Fruit fly (Drosophila melanogaster) whole organism, embryonic: ENCODE data around the gene CaBP1.

ENCODE experiments used
- BEAF-32 ChIP-seq: fragments of 200-800 bp; sonication (Bioruptor generic); optimal IDR thresholded peaks from 3 replicates; lab custom pipeline; 2017; ENCODE audit warnings: missing biosample characterization, missing genetic modification characterization, mild to moderate bottlenecking, moderate library complexity, missing genetic modification reagents
- BtbVII ChIP-seq: fragments of 200-800 bp; sonication (Bioruptor generic); optimal IDR thresholded peaks from 3 replicates; lab custom pipeline; 2017; ENCODE audit warnings: missing biosample characterization, mild to moderate bottlenecking, missing genetic modification characterization
- CG1024 ChIP-seq: fragments of 200-800 bp; sonication (Bioruptor generic); IDR thresholded peaks from 2 replicates; pipeline ENCODE4 v1.3.6; 2022; ENCODE audit warnings: missing biosample characterization, missing genetic modification characterization
- CG11723 ChIP-seq: fragments of 200-800 bp; sonication (Bioruptor generic); optimal IDR thresholded peaks from 2 replicates; lab custom pipeline; 2017; ENCODE audit warnings: missing biosample characterization, mild to moderate bottlenecking, missing genetic modification characterization
- CG13123 ChIP-seq: fragments of 200-800 bp; sonication (Bioruptor generic); optimal IDR thresholded peaks from 2 replicates; lab custom pipeline; 2016; ENCODE audit warnings: missing biosample characterization, missing genetic modification characterization
- CG13296 ChIP-seq: fragments of 200-800 bp; sonication (Bioruptor generic); optimal IDR thresholded peaks from 3 replicates; lab custom pipeline; 2018; ENCODE audit warnings: missing biosample characterization, mild to moderate bottlenecking, missing genetic modification characterization
- CG14860 ChIP-seq: fragments of 200-800 bp; sonication (Bioruptor generic); IDR thresholded peaks from 3 replicates; pipeline ENCODE4 v1.3.6; 2022; ENCODE audit warnings: missing biosample characterization, missing genetic modification characterization; ENCODE audit not compliant: partially characterized antibody
- CG17829 ChIP-seq: fragments of 200-800 bp; optimal IDR thresholded peaks from 2 replicates; lab custom pipeline; 2019; ENCODE audit warnings: missing biosample characterization, mild to moderate bottlenecking, missing genetic modification characterization, moderate library complexity
- CG18476 ChIP-seq: fragments of 200-800 bp; sonication (Bioruptor generic); optimal IDR thresholded peaks from 2 replicates; lab custom pipeline; 2016; ENCODE audit warnings: missing biosample characterization, mild to moderate bottlenecking, missing genetic modification characterization
- CG2889 ChIP-seq: fragments of 200-800 bp; sonication (Bioruptor generic); IDR thresholded peaks from 3 replicates; pipeline ENCODE4 v1.3.6; 2022; ENCODE audit warnings: missing biosample characterization, missing genetic modification characterization
- CG31365 ChIP-seq: fragments of 200-800 bp; sonication (Bioruptor generic); optimal IDR thresholded peaks from 2 replicates; lab custom pipeline; 2018; ENCODE audit warnings: missing biosample characterization, mild to moderate bottlenecking, missing genetic modification characterization
- CG34376 ChIP-seq: fragments of 200-800 bp; sonication (Bioruptor generic); optimal IDR thresholded peaks from 2 replicates; lab custom pipeline; 2018; ENCODE audit warnings: missing biosample characterization, mild to moderate bottlenecking, missing genetic modification characterization
- CG42726 ChIP-seq: fragments of 200-800 bp; sonication (Bioruptor generic); IDR thresholded peaks from 2 replicates; pipeline ENCODE4 v1.3.6; 2022; ENCODE audit warnings: missing biosample characterization, missing genetic modification characterization; ENCODE audit not compliant: partially characterized antibody
- CG6854 ChIP-seq: fragments of 200-800 bp; sonication (Bioruptor generic); optimal IDR thresholded peaks from 3 replicates; lab custom pipeline; 2017; ENCODE audit warnings: missing biosample characterization, mild to moderate bottlenecking, missing genetic modification characterization
- CG7357 ChIP-seq: fragments of 200-800 bp; sonication (Bioruptor generic); IDR thresholded peaks from 3 replicates; pipeline ENCODE4 v1.3.6; 2022; ENCODE audit warnings: missing biosample characterization, missing genetic modification characterization
- CG9609 ChIP-seq: fragments of 200-800 bp; sonication (Bioruptor generic); optimal IDR thresholded peaks from 3 replicates; lab custom pipeline; 2016; ENCODE audit warnings: missing biosample characterization, missing genetic modification characterization
- CG9817 ChIP-seq: fragments of 200-800 bp; sonication (Bioruptor generic); optimal IDR thresholded peaks from 2 replicates; lab custom pipeline; 2018; ENCODE audit warnings: missing biosample characterization, mild to moderate bottlenecking, missing genetic modification characterization, moderate library complexity
- Camta ChIP-seq: fragments of 200-800 bp; sonication (Bioruptor generic); optimal IDR thresholded peaks from 2 replicates; lab custom pipeline; 2016; ENCODE audit warnings: missing biosample characterization, missing genetic modification characterization
- D ChIP-seq, 2 experiments: fragments of 200-800 bp in 1 of 2; fragments of >200 bp in 1 of 2; sonication (Bioruptor generic) in 1 of 2; optimal IDR thresholded peaks; 2 replicates in 1 of 2; 3 replicates in 1 of 2; lab custom pipeline; 2017; ENCODE audit warnings: mild to moderate bottlenecking in 1 of 2, missing biosample characterization in 1 of 2, missing genetic modification characterization in 1 of 2, missing genetic modification reagents in 1 of 2
- Dbx ChIP-seq: fragments of 200-800 bp; sonication (Bioruptor generic); IDR thresholded peaks from 3 replicates; pipeline ENCODE4 v1.3.6; 2022; ENCODE audit warnings: missing biosample characterization, missing genetic modification characterization
- Dip2 ChIP-seq: fragments of 200-800 bp; sonication (Bioruptor generic); IDR thresholded peaks from 2 replicates; pipeline ENCODE4 v1.3.6; 2022; ENCODE audit warnings: missing biosample characterization, missing genetic modification characterization
- Doc2 ChIP-seq: fragments of 200-800 bp; sonication (Bioruptor generic); IDR thresholded peaks from 2 replicates; pipeline ENCODE4 v1.3.6; 2022; ENCODE audit warnings: missing biosample characterization, missing genetic modification characterization
- Dref ChIP-seq: fragments of 200-800 bp; sonication (Bioruptor generic); IDR thresholded peaks from 2 replicates; pipeline ENCODE4 v1.3.6; 2022; ENCODE audit warnings: missing biosample characterization, missing genetic modification characterization
- Lhr ChIP-seq: fragments of 200-800 bp; sonication (Bioruptor generic); optimal IDR thresholded peaks from 3 replicates; lab custom pipeline; 2017; ENCODE audit warnings: mild to moderate bottlenecking, missing biosample characterization, missing genetic modification reagents, missing genetic modification characterization
- MESR4 ChIP-seq: fragments of 200-800 bp; sonication (Bioruptor generic); optimal IDR thresholded peaks from 2 replicates; lab custom pipeline; 2018; ENCODE audit warnings: missing biosample characterization, mild to moderate bottlenecking, missing genetic modification characterization, moderate library complexity
- Med ChIP-seq: fragments of 200-800 bp; sonication (Bioruptor generic); peaks from one replicate; lab custom pipeline; 2016; ENCODE audit warnings: missing biosample characterization, missing genetic modification characterization, mild to moderate bottlenecking, inconsistent platforms, moderate library complexity
- Trl ChIP-seq, 3 experiments: fragments of >200 bp in 2 of 3; fragments of 200-800 bp in 1 of 3; sonication (Bioruptor generic) in 1 of 3; optimal IDR thresholded peaks; 2 replicates in 1 of 3; 3 replicates in 2 of 3; lab custom pipeline; 2016 to 2017; ENCODE audit warnings: missing biosample characterization in 1 of 3, missing genetic modification characterization in 1 of 3
- YL-1 ChIP-seq: fragments of 200-800 bp; sonication (Bioruptor generic); optimal IDR thresholded peaks from 3 replicates; lab custom pipeline; 2017; ENCODE audit warnings: missing biosample characterization, mild to moderate bottlenecking, missing genetic modification characterization
- ash1 ChIP-seq: fragments of 200-800 bp; sonication (Bioruptor generic); optimal IDR thresholded peaks from 2 replicates; lab custom pipeline; 2018; ENCODE audit warnings: missing biosample characterization, mild to moderate bottlenecking, missing genetic modification characterization
- chm ChIP-seq: fragments of 200-800 bp; sonication (Bioruptor generic); IDR thresholded peaks from 2 replicates; pipeline ENCODE4 v1.3.6; 2022; ENCODE audit warnings: missing biosample characterization, missing genetic modification characterization
- cwo ChIP-seq: fragments of 200-800 bp; sonication (Bioruptor generic); optimal IDR thresholded peaks from 3 replicates; lab custom pipeline; 2017; ENCODE audit warnings: missing biosample characterization, missing genetic modification characterization, mild to moderate bottlenecking, moderate library complexity, missing genetic modification reagents
- dmrt99B ChIP-seq: fragments of 200-800 bp; sonication (Bioruptor generic); optimal IDR thresholded peaks from 2 replicates; lab custom pipeline; 2018; ENCODE audit warnings: missing biosample characterization, mild to moderate bottlenecking, missing genetic modification characterization, moderate library complexity
- ems ChIP-seq: fragments of 200-800 bp; sonication (Bioruptor generic); optimal IDR thresholded peaks from 3 replicates; lab custom pipeline; 2016; ENCODE audit warnings: missing biosample characterization, missing genetic modification characterization
- esg ChIP-seq: fragments of 200-800 bp; sonication (Bioruptor generic); conservative IDR thresholded peaks from 2 replicates; pipeline ENCODE4 v1.3.6; 2022; ENCODE audit warnings: missing biosample characterization, missing genetic modification characterization
- fd3F ChIP-seq: fragments of 200-800 bp; sonication (Bioruptor generic); optimal IDR thresholded peaks from 2 replicates; lab custom pipeline; 2018; ENCODE audit warnings: missing biosample characterization, mild to moderate bottlenecking, missing genetic modification characterization, moderate library complexity
- gce ChIP-seq: fragments of 200-800 bp; sonication (Bioruptor generic); IDR thresholded peaks from 3 replicates; pipeline ENCODE4 v1.3.6; 2022; ENCODE audit warnings: missing biosample characterization, missing genetic modification characterization
- gcm2 ChIP-seq: fragments of 200-800 bp; sonication (Bioruptor generic); optimal IDR thresholded peaks from 2 replicates; lab custom pipeline; 2016; ENCODE audit warnings: missing biosample characterization, missing genetic modification characterization
- ham ChIP-seq: fragments of 200-800 bp; sonication (Bioruptor generic); IDR thresholded peaks from 2 replicates; pipeline ENCODE4 v1.3.6; 2022; ENCODE audit warnings: missing biosample characterization, missing genetic modification characterization
- jigr1 ChIP-seq: fragments of 200-800 bp; sonication (Bioruptor generic); IDR thresholded peaks from 3 replicates; pipeline ENCODE4 v1.3.6; 2022; ENCODE audit warnings: missing biosample characterization, missing genetic modification characterization
- kay ChIP-seq: fragments of 200-800 bp; sonication (Bioruptor generic); optimal IDR thresholded peaks from 2 replicates; lab custom pipeline; 2016; ENCODE audit warnings: missing biosample characterization, missing genetic modification characterization
- ken ChIP-seq: fragments of 200-800 bp; sonication (Bioruptor generic); IDR thresholded peaks from 3 replicates; pipeline ENCODE4 v1.3.6; 2022; ENCODE audit warnings: missing biosample characterization, missing genetic modification characterization
- knrl ChIP-seq: fragments of 200-800 bp; sonication (Bioruptor generic); IDR thresholded peaks from 3 replicates; pipeline ENCODE4 v1.3.6; 2022; ENCODE audit warnings: missing biosample characterization, missing genetic modification characterization; ENCODE audit not compliant: partially characterized antibody
- lov ChIP-seq, 2 experiments: fragments of 200-800 bp in 1 of 2; fragments of >200 bp in 1 of 2; sonication (Bioruptor generic) in 1 of 2; IDR thresholded peaks in 1 of 2; optimal IDR thresholded peaks in 1 of 2; 2 replicates in 1 of 2; 3 replicates in 1 of 2; pipeline versions ENCODE4 v1.3.6 to Lab custom; 2017 to 2022; ENCODE audit warnings: missing biosample characterization in 1 of 2, missing genetic modification characterization in 1 of 2
- pzg ChIP-seq: fragments of 200-800 bp; sonication (Bioruptor generic); optimal IDR thresholded peaks from 3 replicates; lab custom pipeline; 2018; ENCODE audit warnings: missing biosample characterization, mild to moderate bottlenecking, missing genetic modification characterization, moderate library complexity
- ro ChIP-seq: fragments of 200-800 bp; sonication (Bioruptor generic); IDR thresholded peaks from 2 replicates; pipeline ENCODE4 v1.3.6; 2022; ENCODE audit warnings: missing biosample characterization, missing genetic modification characterization
- sima ChIP-seq: fragments of 200-800 bp; sonication (Bioruptor generic); optimal IDR thresholded peaks from 2 replicates; lab custom pipeline; 2016; ENCODE audit warnings: missing biosample characterization, missing genetic modification characterization
- unc-4 ChIP-seq: fragments of 200-800 bp; sonication (Bioruptor generic); IDR thresholded peaks from 2 replicates; pipeline ENCODE4 v1.3.6; 2022; ENCODE audit warnings: missing biosample characterization, missing genetic modification characterization; ENCODE audit not compliant: partially characterized antibody
- z ChIP-seq: fragments of 200-800 bp; sonication (Bioruptor generic); IDR thresholded peaks from 3 replicates; pipeline ENCODE4 v1.3.6; 2022; ENCODE audit warnings: missing biosample characterization, missing genetic modification characterization

CaBP1 gene

DNA sequence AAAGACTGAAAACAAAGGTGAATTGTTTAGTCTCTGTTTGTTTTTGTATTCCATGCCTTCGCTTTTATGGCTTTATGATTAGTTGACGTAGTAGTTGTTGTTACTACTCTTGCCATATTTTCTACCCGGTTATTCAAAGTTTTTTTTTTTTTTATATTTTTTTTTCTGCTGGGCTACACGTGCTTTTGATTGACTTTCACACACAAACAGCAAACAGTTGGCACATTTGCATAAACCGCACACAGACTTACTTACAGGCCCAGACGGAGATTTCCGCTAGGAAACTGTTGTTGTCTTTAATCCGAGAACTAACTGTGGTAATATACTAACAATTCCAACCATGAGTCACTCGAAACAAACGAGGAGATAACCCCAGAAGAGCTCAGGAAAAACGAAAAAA, 40.7 kb downstream of the CaBP1 start:
- TF ChIP-seq cwo (GFP tag; lab: Kevin White, UChicago) (peak; percentile 77), CG1024 (no peak), BtbVII (GFP tag; lab: Kevin White, UChicago) (peak; percentile 12), Med (peak; percentile 50)
- TF ChIP-seq, all 482 proteins: peak for 3

DNA sequence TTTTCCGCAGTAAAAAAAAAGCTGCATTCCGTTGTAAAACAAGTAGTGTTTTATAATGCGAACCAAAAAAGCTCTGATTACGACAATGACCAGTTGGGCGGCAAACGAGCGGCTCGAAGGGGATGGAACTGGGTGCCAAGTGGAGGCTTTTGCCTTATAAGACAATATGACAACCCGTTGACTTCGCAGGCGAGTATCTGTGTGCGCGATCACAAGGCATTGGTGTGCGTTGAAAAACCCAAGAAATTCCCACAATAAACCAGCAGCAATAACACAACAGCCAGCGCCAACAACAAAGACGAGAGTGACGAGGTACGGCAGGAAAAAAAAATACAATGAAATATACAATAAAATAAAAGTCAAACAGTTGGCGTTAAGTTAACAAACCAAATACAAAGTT, 41.5 kb downstream of the CaBP1 start:
- TF ChIP-seq z (GFP tag; lab: Robert Waterston, UW): no peak
- TF ChIP-seq dmrt99B (tag; lab: Kevin White, UChicago): no peak
- TF ChIP-seq esg (GFP tag; lab: Robert Waterston, UW): no peak
- no peak for TF ChIP-seq Lhr
- TF ChIP-seq CG6854 (GFP tag; lab: Kevin White, UChicago): peak; percentile 43
- TF ChIP-seq CG18476 (GFP tag; lab: Kevin White, UChicago): no peak
- peak; percentile 87 for TF ChIP-seq CG34376 (GFP tag; lab: Kevin White, UChicago)
- no peak for TF ChIP-seq BtbVII (GFP tag; lab: Kevin White, UChicago)
- TF ChIP-seq Dref: no peak
- no peak for TF ChIP-seq knrl
- TF ChIP-seq D (optimal IDR thresholded peaks at IDR 0.05; lab: Kevin White, UChicago): no peak
- no peak for TF ChIP-seq D (GFP tag; optimal IDR thresholded peaks at IDR 0.05; lab: Kevin White, UChicago)
- no peak for TF ChIP-seq sima (GFP tag; lab: Kevin White, UChicago)
- no peak for TF ChIP-seq ken
- no peak for TF ChIP-seq kay (GFP tag; lab: Kevin White, UChicago)
- TF ChIP-seq BEAF-32 (GFP tag; lab: Kevin White, UChicago): no peak
- no peak for TF ChIP-seq Trl (optimal IDR thresholded peaks at IDR 0.05; lab: Kevin White, UChicago)
- TF ChIP-seq Trl (GFP tag; optimal IDR thresholded peaks at IDR 0.05; lab: Kevin White, UChicago): no peak
- TF ChIP-seq CG9609: no peak
- peak; percentile 62; the same call in 1 of the 2 replicates for TF ChIP-seq chm (GFP tag; lab: Robert Waterston, UW)
- TF ChIP-seq MESR4: no peak
- peak; percentile 0 for TF ChIP-seq pzg (GFP tag; lab: Kevin White, UChicago)
- no peak for TF ChIP-seq Camta (GFP tag; lab: Kevin White, UChicago)
- no peak for TF ChIP-seq Doc2 (GFP tag; lab: Robert Waterston, UW)
- no peak for TF ChIP-seq CG11723 (GFP tag; lab: Kevin White, UChicago)
- TF ChIP-seq fd3F (GFP tag; lab: Kevin White, UChicago): no peak
- TF ChIP-seq CG17829 (tag; lab: Kevin White, UChicago): no peak
- TF ChIP-seq YL-1 (GFP tag; lab: Kevin White, UChicago): no peak
- TF ChIP-seq unc-4 (GFP tag; lab: Robert Waterston, UW): no peak; the same call in 1 of the 2 replicates
- TF ChIP-seq gcm2 (GFP tag; lab: Kevin White, UChicago): no peak
- TF ChIP-seq gce (GFP tag; lab: Robert Waterston, UW): no peak
- no peak for TF ChIP-seq CG14860 (GFP tag; lab: Robert Waterston, UW)
- TF ChIP-seq ham (GFP tag; lab: Robert Waterston, UW): no peak
- TF ChIP-seq ash1 (GFP tag; lab: Kevin White, UChicago): no peak
- no peak for TF ChIP-seq CG7357 (GFP tag; lab: Robert Waterston, UW)
- TF ChIP-seq jigr1 (GFP tag; lab: Robert Waterston, UW): no peak
- peak; percentile 60 for TF ChIP-seq CG13296 (GFP tag; lab: Kevin White, UChicago)
- TF ChIP-seq ems (GFP tag; lab: Kevin White, UChicago): no peak
- no peak for TF ChIP-seq Dip2 (GFP tag; lab: Robert Waterston, UW)
- TF ChIP-seq CG2889 (GFP tag; lab: Robert Waterston, UW): no peak
- no peak for TF ChIP-seq CG13123 (GFP tag; lab: Kevin White, UChicago)
- no peak for TF ChIP-seq ro
- TF ChIP-seq Dbx: 0 out of 3 replicates have a peak, but pooled peaks have one; percentile 43
- no peak for TF ChIP-seq CG9817
- TF ChIP-seq lov (optimal IDR thresholded peaks at IDR 0.05; lab: Kevin White, UChicago): no peak
- TF ChIP-seq lov (GFP tag; IDR thresholded peaks at IDR 0.05; lab: Robert Waterston, UW): 0 out of 3 replicates have a peak, but pooled peaks have one; percentile 44
- no peak for TF ChIP-seq CG42726 (GFP tag; lab: Robert Waterston, UW)
- TF ChIP-seq CG31365 (tag; lab: Kevin White, UChicago): no peak
